Worm (Caenorhabditis elegans): ENCODE results near the gene F41C6.7.
A peak's percentile ranks its signal among the peaks of the same experiment; 100 is the strongest.

The F41C6.7 gene

ce11 chrX:6840670-6841308 lies 44.3 kb downstream of the F41C6.7 start, which contains the start of the genes glr-6 and asg-2:
glr-6 (minus strand) TSS chrX:6840720.
asg-2 (plus strand) TSS chrX:6841258.
- peak; percentile 88 for TF ChIP-seq mes-2 (tag; optimal IDR thresholded peaks at IDR 0.05; ENCODE audit: poor library complexity, severe bottlenecking)
- peak; percentile 21 for TF ChIP-seq nhr-102 (tag; optimal IDR thresholded peaks at IDR 0.05)
- no peak for TF ChIP-seq mxl-2 (GFP tag; conservative IDR thresholded peaks at IDR 0.05)
- TF ChIP-seq unc-39 (tag; optimal IDR thresholded peaks at IDR 0.05) = no peak
- TF ChIP-seq dmd-6 (GFP tag; IDR thresholded peaks at IDR 0.05) = peak; percentile 56
- TF ChIP-seq skn-1 (tag; optimal IDR thresholded peaks at IDR 0.05) = no peak
- no peak for TF ChIP-seq vab-7 (GFP tag; IDR thresholded peaks at IDR 0.05)
- TF ChIP-seq lin-29 (GFP tag; IDR thresholded peaks at IDR 0.05) = no peak
- peak; percentile 39 for TF ChIP-seq zfp-2 (tag; optimal IDR thresholded peaks at IDR 0.05)
- 0 out of 2 replicates have a peak, but pooled peaks have one; percentile 37 for TF ChIP-seq arid-1 (GFP tag; conservative IDR thresholded peaks at IDR 0.05)
- no peak for TF ChIP-seq F26F4.8 (GFP tag; conservative IDR thresholded peaks at IDR 0.05)
- TF ChIP-seq lsy-2 (tag; optimal IDR thresholded peaks at IDR 0.05) = peak in 1 of 2 experiments; percentile 90
- TF ChIP-seq spr-3 (GFP tag; optimal IDR thresholded peaks at IDR 0.05) = no peak
- TF ChIP-seq mdl-1 (tag; optimal IDR thresholded peaks at IDR 0.05) = peak in 1 of 2 experiments; percentile 35
- TF ChIP-seq hif-1 (tag; optimal IDR thresholded peaks at IDR 0.05) = no peak
- peak; percentile 43 for TF ChIP-seq ceh-28 (tag; optimal IDR thresholded peaks at IDR 0.05)
- TF ChIP-seq madf-5 (GFP tag; IDR thresholded peaks at IDR 0.05) = no peak
- TF ChIP-seq rbr-2 (tag; optimal IDR thresholded peaks at IDR 0.05) = peak; percentile 71
- peak; percentile 86 for TF ChIP-seq nhr-11 (tag; optimal IDR thresholded peaks at IDR 0.05)
- TF ChIP-seq T20F7.1 (GFP tag; optimal IDR thresholded peaks at IDR 0.05) = peak; percentile 68
- TF ChIP-seq mxl-3 (GFP tag; optimal IDR thresholded peaks at IDR 0.05) = peak; percentile 38
- TF ChIP-seq pqm-1 (tag; optimal IDR thresholded peaks at IDR 0.05) = peak; percentile 70
- 0 out of 2 replicates have a peak, but pooled peaks have one; percentile 43 for TF ChIP-seq ceh-20 (GFP tag; IDR thresholded peaks at IDR 0.05)
- TF ChIP-seq nhr-6 (tag; optimal IDR thresholded peaks at IDR 0.05) = peak; percentile 74
- peak; percentile 22 for TF ChIP-seq nhr-48 (tag; optimal IDR thresholded peaks at IDR 0.05)
- no peak for TF ChIP-seq nhr-111 (GFP tag; optimal IDR thresholded peaks at IDR 0.05)
- peak; percentile 75 for TF ChIP-seq hlh-11 (tag; optimal IDR thresholded peaks at IDR 0.05)
- TF ChIP-seq duxl-1 (tag; optimal IDR thresholded peaks at IDR 0.05; ENCODE audit: poor library complexity) = peak; percentile 22
- 0 out of 2 replicates have a peak, but pooled peaks have one; percentile 39 for TF ChIP-seq ctbp-1 (GFP tag; IDR thresholded peaks at IDR 0.05)
- peak in 1 of 2 experiments; percentile 38 for TF ChIP-seq daf-16 (GFP tag; optimal IDR thresholded peaks at IDR 0.05)
- peak; percentile 80 for TF ChIP-seq daf-16 (tag; optimal IDR thresholded peaks at IDR 0.05)
- peak; percentile 57 for TF ChIP-seq T26A8.4 (GFP tag; IDR thresholded peaks at IDR 0.05)
- TF ChIP-seq lin-15B (tag; optimal IDR thresholded peaks at IDR 0.05) = peak; percentile 57
- TF ChIP-seq lin-38 (GFP tag; IDR thresholded peaks at IDR 0.05) = peak; percentile 97
- peak; percentile 92 for TF ChIP-seq nhr-77 (tag; optimal IDR thresholded peaks at IDR 0.05)
- TF ChIP-seq hmg-1.1 (GFP tag; IDR thresholded peaks at IDR 0.05) = peak; percentile 73
- TF ChIP-seq lin-39 (tag; optimal IDR thresholded peaks at IDR 0.05) = no peak
- peak; percentile 87 for TF ChIP-seq dve-1 (tag; optimal IDR thresholded peaks at IDR 0.05; ENCODE audit: insufficient read depth)
- TF ChIP-seq unc-130 (GFP tag; optimal IDR thresholded peaks at IDR 0.05) = no peak
- TF ChIP-seq aha-1 (tag) = peak; percentile 96
- TF ChIP-seq lin-13 (GFP tag; optimal IDR thresholded peaks at IDR 0.05) = peak; percentile 78
- TF ChIP-seq pha-4 (GFP tag; IDR thresholded peaks at IDR 0.05) = 0 out of 2 replicates have a peak, but pooled peaks have one; percentile 48
- peak; percentile 95 for TF ChIP-seq pha-4 (tag; optimal IDR thresholded peaks at IDR 0.05)
- TF ChIP-seq R02D3.7 (tag; optimal IDR thresholded peaks at IDR 0.05) = peak; percentile 44
- peak; percentile 89 for TF ChIP-seq mep-1 (tag; optimal IDR thresholded peaks at IDR 0.05)
- TF ChIP-seq spr-1 (tag; optimal IDR thresholded peaks at IDR 0.05) = peak; percentile 51
- TF ChIP-seq nhr-28 (tag; optimal IDR thresholded peaks at IDR 0.05) = peak; percentile 88
- peak; percentile 10 for TF ChIP-seq ama-1 (optimal IDR thresholded peaks at IDR 0.05)
- TF ChIP-seq dpl-1 (GFP tag; optimal IDR thresholded peaks at IDR 0.05) = peak; percentile 73
- no peak for TF ChIP-seq tra-1 (GFP tag; IDR thresholded peaks at IDR 0.05)

All from whole organism, L4 larva.